Fruit fly (Drosophila melanogaster) whole organism, embryonic: ENCODE measurements around the gene Cpsf100.

Experiments
- Atf3 ChIP-seq: fragments of 200-800 bp; sonication (Bioruptor generic); optimal IDR thresholded peaks from 3 replicates; lab custom pipeline; 2016; ENCODE audit warnings: missing biosample characterization, missing genetic modification characterization
- C15 ChIP-seq: fragments of 200-800 bp; sonication (Bioruptor generic); IDR thresholded peaks from 3 replicates; pipeline ENCODE4 v1.3.6; 2022; ENCODE audit warnings: missing biosample characterization, missing genetic modification characterization
- CG12155 ChIP-seq: fragments of 200-800 bp; sonication (Bioruptor generic); optimal IDR thresholded peaks from 3 replicates; lab custom pipeline; 2016; ENCODE audit warnings: missing biosample characterization, missing genetic modification characterization
- CG12769 ChIP-seq: fragments of 200-800 bp; sonication (Bioruptor generic); optimal IDR thresholded peaks from 2 replicates; lab custom pipeline; 2019; ENCODE audit warnings: missing biosample characterization, mild to moderate bottlenecking, missing genetic modification characterization, moderate library complexity
- CG13123 ChIP-seq: fragments of 200-800 bp; sonication (Bioruptor generic); optimal IDR thresholded peaks from 2 replicates; lab custom pipeline; 2016; ENCODE audit warnings: missing biosample characterization, missing genetic modification characterization
- CG13894 ChIP-seq: fragments of 200-800 bp; sonication (Bioruptor generic); optimal IDR thresholded peaks from 3 replicates; lab custom pipeline; 2018; ENCODE audit warnings: missing biosample characterization, mild to moderate bottlenecking, missing genetic modification characterization, moderate library complexity
- CG14965 ChIP-seq: fragments of 200-800 bp; sonication (Bioruptor generic); optimal IDR thresholded peaks from 2 replicates; lab custom pipeline; 2016; ENCODE audit warnings: missing biosample characterization, missing genetic modification characterization, borderline replicate concordance
- CG15514 ChIP-seq: fragments of 200-800 bp; sonication (Bioruptor generic); optimal IDR thresholded peaks from 3 replicates; lab custom pipeline; 2017; ENCODE audit warnings: missing biosample characterization, missing genetic modification characterization, mild to moderate bottlenecking, moderate library complexity, missing genetic modification reagents
- CG17328 ChIP-seq: fragments of 200-800 bp; sonication (Bioruptor generic); IDR thresholded peaks from 2 replicates; pipeline ENCODE4 v1.3.6; 2022; ENCODE audit warnings: missing biosample characterization, missing genetic modification characterization
- CG18764 ChIP-seq: fragments of 200-800 bp; sonication (Bioruptor generic); optimal IDR thresholded peaks from 3 replicates; lab custom pipeline; 2016; ENCODE audit warnings: missing biosample characterization, missing genetic modification characterization
- CG31224 ChIP-seq: fragments of 200-800 bp; sonication (Bioruptor generic); IDR thresholded peaks from 2 replicates; pipeline ENCODE4 v1.3.6; 2022; ENCODE audit warnings: missing biosample characterization, missing genetic modification characterization
- CG33213 ChIP-seq: fragments of 200-800 bp; sonication (Bioruptor generic); optimal IDR thresholded peaks from 3 replicates; lab custom pipeline; 2016; ENCODE audit warnings: missing biosample characterization, missing genetic modification characterization
- CG4328 ChIP-seq: fragments of 200-800 bp; sonication (Bioruptor generic); optimal IDR thresholded peaks from 3 replicates; lab custom pipeline; 2017; ENCODE audit warnings: missing biosample characterization, missing genetic modification reagents, missing genetic modification characterization
- CG4360 ChIP-seq: fragments of 200-800 bp; sonication (Bioruptor generic); IDR thresholded peaks from 2 replicates; pipeline ENCODE4 v1.3.6; 2022; ENCODE audit warnings: missing biosample characterization, missing genetic modification characterization
- CG4404 ChIP-seq: fragments of 200-800 bp; sonication (Bioruptor generic); IDR thresholded peaks from 2 replicates; pipeline ENCODE4 v1.3.6; 2022; ENCODE audit warnings: missing biosample characterization, missing genetic modification characterization
- CG7786 ChIP-seq: fragments of 200-800 bp; sonication (Bioruptor generic); optimal IDR thresholded peaks from 2 replicates; lab custom pipeline; 2016; ENCODE audit warnings: missing biosample characterization, missing genetic modification characterization
- CG9437 ChIP-seq: fragments of 200-800 bp; sonication (Bioruptor generic); optimal IDR thresholded peaks from 2 replicates; lab custom pipeline; 2018; ENCODE audit warnings: missing biosample characterization, mild to moderate bottlenecking, missing genetic modification characterization
- D19B ChIP-seq: fragments of 200-800 bp; sonication (Bioruptor generic); optimal IDR thresholded peaks from 2 replicates; lab custom pipeline; 2017; ENCODE audit warnings: missing biosample characterization, mild to moderate bottlenecking, missing genetic modification characterization
- Ets97D ChIP-seq: fragments of 200-800 bp; sonication (Bioruptor generic); optimal IDR thresholded peaks from 3 replicates; lab custom pipeline; 2016; ENCODE audit warnings: missing biosample characterization, missing genetic modification characterization
- Fer2 ChIP-seq: fragments of 200-800 bp; sonication (Bioruptor generic); optimal IDR thresholded peaks from 2 replicates; lab custom pipeline; 2018; ENCODE audit warnings: missing biosample characterization, mild to moderate bottlenecking, missing genetic modification characterization, moderate library complexity
- HLH3B ChIP-seq: fragments of 200-800 bp; sonication (Bioruptor generic); IDR thresholded peaks from 2 replicates; pipeline ENCODE4 v1.3.6; 2022; ENCODE audit warnings: missing biosample characterization, missing genetic modification characterization
- Hand ChIP-seq: fragments of 200-800 bp; sonication (Bioruptor generic); optimal IDR thresholded peaks from 2 replicates; lab custom pipeline; 2017; ENCODE audit warnings: mild to moderate bottlenecking, missing biosample characterization, missing genetic modification reagents, missing genetic modification characterization
- MTF-1 ChIP-seq: fragments of 200-800 bp; sonication (Bioruptor generic); optimal IDR thresholded peaks from 2 replicates; lab custom pipeline; 2018; ENCODE audit warnings: missing biosample characterization, mild to moderate bottlenecking, missing genetic modification characterization, borderline replicate concordance
- Max ChIP-seq: fragments of 200-800 bp; sonication (Bioruptor generic); optimal IDR thresholded peaks from 2 replicates; lab custom pipeline; 2016; ENCODE audit warnings: missing biosample characterization, mild to moderate bottlenecking, missing genetic modification characterization
- Myb ChIP-seq: fragments of 200-800 bp; sonication (Bioruptor generic); optimal IDR thresholded peaks from 2 replicates; lab custom pipeline; 2016; ENCODE audit warnings: missing biosample characterization, missing genetic modification characterization
- Nf-YA ChIP-seq: fragments of 200-800 bp; sonication (Bioruptor generic); IDR thresholded peaks from 2 replicates; pipeline ENCODE4 v1.3.6; 2022; ENCODE audit warnings: missing biosample characterization, missing genetic modification characterization
- Ssrp ChIP-seq: fragments of 200-800 bp; sonication (Bioruptor generic); optimal IDR thresholded peaks from 2 replicates; lab custom pipeline; 2018; ENCODE audit warnings: missing biosample characterization, mild to moderate bottlenecking, missing genetic modification characterization, moderate library complexity
- ac ChIP-seq: fragments of 200-800 bp; sonication (Bioruptor generic); optimal IDR thresholded peaks from 3 replicates; lab custom pipeline; 2017; ENCODE audit warnings: missing biosample characterization, mild to moderate bottlenecking, missing genetic modification characterization
- bbx ChIP-seq: fragments of 200-800 bp; sonication (Bioruptor generic); IDR thresholded peaks from 2 replicates; pipeline ENCODE4 v1.3.6; 2022; ENCODE audit warnings: missing biosample characterization, missing genetic modification characterization; ENCODE audit not compliant: partially characterized antibody
- bcd ChIP-seq: fragments of 200-800 bp; sonication (Bioruptor generic); optimal IDR thresholded peaks from 2 replicates; lab custom pipeline; 2017; ENCODE audit warnings: missing biosample characterization, mild to moderate bottlenecking, missing genetic modification characterization
- bsh ChIP-seq, 2 experiments: fragments of 200-800 bp; sonication (Bioruptor generic); optimal IDR thresholded peaks; 2 replicates each; lab custom pipeline; 2017 to 2018; ENCODE audit warnings: mild to moderate bottlenecking in 2 of 2, missing biosample characterization in 2 of 2, missing genetic modification characterization in 2 of 2, moderate library complexity in 1 of 2
- dmrt99B ChIP-seq: fragments of 200-800 bp; sonication (Bioruptor generic); optimal IDR thresholded peaks from 2 replicates; lab custom pipeline; 2018; ENCODE audit warnings: missing biosample characterization, mild to moderate bottlenecking, missing genetic modification characterization, moderate library complexity
- eve ChIP-seq, 2 experiments: fragments of >200 bp; optimal IDR thresholded peaks; 2 replicates each; lab custom pipeline; 2017; ENCODE audit warnings: missing biosample characterization in 2 of 2, missing genetic modification characterization in 2 of 2
- gcm2 ChIP-seq: fragments of 200-800 bp; sonication (Bioruptor generic); optimal IDR thresholded peaks from 2 replicates; lab custom pipeline; 2016; ENCODE audit warnings: missing biosample characterization, missing genetic modification characterization
- gfzf ChIP-seq: fragments of 200-800 bp; sonication (Bioruptor generic); optimal IDR thresholded peaks from 2 replicates; lab custom pipeline; 2016; ENCODE audit warnings: missing biosample characterization, mild to moderate bottlenecking, missing genetic modification characterization, moderate library complexity
- klu ChIP-seq: fragments of 200-800 bp; sonication (Bioruptor generic); IDR thresholded peaks from 2 replicates; pipeline ENCODE4 v1.3.6; 2022; ENCODE audit warnings: missing biosample characterization, missing genetic modification characterization
- kni ChIP-seq: fragments of 200-800 bp; sonication (Bioruptor generic); optimal IDR thresholded peaks from 3 replicates; lab custom pipeline; 2017; ENCODE audit warnings: mild to moderate bottlenecking, missing biosample characterization, missing genetic modification reagents, missing genetic modification characterization
- lab ChIP-seq: fragments of 200-800 bp; sonication (Bioruptor generic); optimal IDR thresholded peaks from 3 replicates; lab custom pipeline; 2017; ENCODE audit warnings: missing biosample characterization, missing genetic modification characterization, mild to moderate bottlenecking, moderate library complexity, missing genetic modification reagents
- mam ChIP-seq: fragments of 200-800 bp; sonication (Bioruptor generic); optimal IDR thresholded peaks from 3 replicates; lab custom pipeline; 2016; ENCODE audit warnings: missing biosample characterization, missing genetic modification characterization
- nau ChIP-seq: fragments of 200-800 bp; sonication (Bioruptor generic); optimal IDR thresholded peaks from 3 replicates; lab custom pipeline; 2017; ENCODE audit warnings: missing biosample characterization, mild to moderate bottlenecking, missing genetic modification characterization, missing genetic modification reagents
- nmo ChIP-seq: fragments of 200-800 bp; sonication (Bioruptor generic); optimal IDR thresholded peaks from 2 replicates; lab custom pipeline; 2018; ENCODE audit warnings: missing biosample characterization, mild to moderate bottlenecking, missing genetic modification characterization, moderate library complexity
- pho ChIP-seq: fragments of 200-800 bp; sonication (Bioruptor generic); optimal IDR thresholded peaks from 2 replicates; lab custom pipeline; 2016; ENCODE audit warnings: missing biosample characterization, missing genetic modification characterization
- ro ChIP-seq: fragments of 200-800 bp; sonication (Bioruptor generic); IDR thresholded peaks from 2 replicates; pipeline ENCODE4 v1.3.6; 2022; ENCODE audit warnings: missing biosample characterization, missing genetic modification characterization
- schlank ChIP-seq: fragments of 200-800 bp; sonication (Bioruptor generic); optimal IDR thresholded peaks from 2 replicates; lab custom pipeline; 2018; ENCODE audit warnings: missing biosample characterization, mild to moderate bottlenecking, missing genetic modification characterization
- slp2 ChIP-seq: fragments of 200-800 bp; sonication (Bioruptor generic); optimal IDR thresholded peaks from 2 replicates; lab custom pipeline; 2016; ENCODE audit warnings: missing biosample characterization, missing genetic modification characterization
- stc ChIP-seq: fragments of 200-800 bp; sonication (Bioruptor generic); IDR thresholded peaks from 2 replicates; pipeline ENCODE4 v1.3.6; 2022; ENCODE audit warnings: missing biosample characterization, missing genetic modification characterization
- tll ChIP-seq, 2 experiments: fragments of 200-800 bp in 1 of 2; fragments of >200 bp in 1 of 2; sonication (Bioruptor generic) in 1 of 2; optimal IDR thresholded peaks; 2 replicates each; lab custom pipeline; 2017 to 2019; ENCODE audit warnings: missing biosample characterization in 2 of 2, missing genetic modification characterization in 2 of 2, mild to moderate bottlenecking in 1 of 2, moderate library complexity in 1 of 2
- unpg ChIP-seq: fragments of 200-800 bp; sonication (Bioruptor generic); optimal IDR thresholded peaks from 3 replicates; lab custom pipeline; 2018; ENCODE audit warnings: missing biosample characterization, mild to moderate bottlenecking, missing genetic modification characterization, moderate library complexity
- vfl ChIP-seq: fragments of 200-800 bp; sonication (Bioruptor generic); optimal IDR thresholded peaks from 2 replicates; lab custom pipeline; 2016; ENCODE audit warnings: missing biosample characterization, missing genetic modification characterization

Cpsf100 gene

dm6 chr3R:29033909-29034629, at the start of gene Cpsf100, which contains the start of gene beta4GalNAcTB (continued):
- TF ChIP-seq vfl, result peak; percentile 21
- TF ChIP-seq CG4328, result peak; percentile 32
- TF ChIP-seq schlank, result no peak
- peak; percentile 64 for TF ChIP-seq CG13123 (GFP tag; lab: Kevin White, UChicago)
- no peak for TF ChIP-seq kni (GFP tag; lab: Kevin White, UChicago)
- TF ChIP-seq bcd (GFP tag; lab: Kevin White, UChicago), result peak; percentile 79
- TF ChIP-seq eve (GFP tag; optimal IDR thresholded peaks at IDR 0.05; lab: Kevin White, UChicago), result no peak
- TF ChIP-seq Atf3 (GFP tag; lab: Kevin White, UChicago), result peak; percentile 10
- TF ChIP-seq dmrt99B, result peak; percentile 72
- peak; percentile 39 for TF ChIP-seq unpg
- no peak for TF ChIP-seq stc (GFP tag; lab: Robert Waterston, UW)
- TF ChIP-seq CG18764 (GFP tag; lab: Kevin White, UChicago), result peak; percentile 49
- peak; percentile 50 for TF ChIP-seq klu (GFP tag; lab: Robert Waterston, UW)
- TF ChIP-seq nmo, result peak; percentile 86
- peak in 1 of 2 experiments; percentile 48 for TF ChIP-seq bsh (GFP tag; optimal IDR thresholded peaks at IDR 0.05; lab: Kevin White, UChicago)
- peak; percentile 27; the same call in 1 of the 2 replicates for TF ChIP-seq CG31224 (GFP tag; lab: Robert Waterston, UW)
- peak; percentile 8 for TF ChIP-seq CG15514 (GFP tag; lab: Kevin White, UChicago)
- peak; percentile 51 for TF ChIP-seq slp2
- TF ChIP-seq D19B (GFP tag; lab: Kevin White, UChicago), result peak; percentile 35
- TF ChIP-seq CG17328 (GFP tag; lab: Robert Waterston, UW), result peak; percentile 43
- no peak for TF ChIP-seq ac (GFP tag; lab: Kevin White, UChicago)
- TF ChIP-seq CG33213, result no peak
- TF ChIP-seq CG14965 (GFP tag; lab: Kevin White, UChicago), result no peak
- peak; percentile 57 for TF ChIP-seq HLH3B (GFP tag; lab: Robert Waterston, UW)
- TF ChIP-seq Myb, result peak; percentile 17
- TF ChIP-seq CG12769 (tag; lab: Kevin White, UChicago), result no peak
- TF ChIP-seq gcm2 (GFP tag; lab: Kevin White, UChicago), result peak; percentile 39
- no peak for TF ChIP-seq CG4360 (GFP tag; lab: Robert Waterston, UW)
- TF ChIP-seq Max (GFP tag; lab: Kevin White, UChicago), result peak; percentile 78
- TF ChIP-seq CG7786 (GFP tag; lab: Kevin White, UChicago), result peak; percentile 20
- peak; percentile 55 for TF ChIP-seq pho (GFP tag; lab: Kevin White, UChicago)
- peak; percentile 64 for TF ChIP-seq mam (GFP tag; lab: Kevin White, UChicago)
- TF ChIP-seq Ets97D (GFP tag; lab: Kevin White, UChicago), result peak; percentile 35
- TF ChIP-seq ro, result peak; percentile 15; the same call in 1 of the 2 replicates
- peak; percentile 72 for TF ChIP-seq Ssrp (tag; lab: Kevin White, UChicago)
- TF ChIP-seq Fer2, result peak; percentile 31
- no peak for TF ChIP-seq Hand (GFP tag; lab: Kevin White, UChicago)
- no peak for TF ChIP-seq Nf-YA (GFP tag; lab: Robert Waterston, UW)
- TF ChIP-seq CG12155 (GFP tag; lab: Kevin White, UChicago), result peak; percentile 48
- TF ChIP-seq CG13894 (tag; lab: Kevin White, UChicago), result no peak
- TF ChIP-seq tll (GFP tag; optimal IDR thresholded peaks at IDR 0.05; lab: Kevin White, UChicago), result no peak
- peak; percentile 86 for TF ChIP-seq CG9437 (GFP tag; lab: Kevin White, UChicago)
- no peak for TF ChIP-seq bbx (GFP tag; lab: Robert Waterston, UW)
- no peak for TF ChIP-seq gfzf (GFP tag; lab: Kevin White, UChicago)
- TF ChIP-seq C15 (GFP tag; lab: Robert Waterston, UW), result 0 out of 3 replicates have a peak, but pooled peaks have one; percentile 47
- TF ChIP-seq lab (GFP tag; lab: Kevin White, UChicago), result no peak
- no peak for TF ChIP-seq nau (GFP tag; lab: Kevin White, UChicago)
- TF ChIP-seq CG4404 (GFP tag; lab: Robert Waterston, UW), result peak; percentile 67
- TF ChIP-seq MTF-1 (GFP tag; lab: Kevin White, UChicago), result no peak
